Worm (Caenorhabditis elegans) whole organism, L4 larva: ENCODE data around the gene srsx-15.

Experiments
- T26A8.4 ChIP-seq: fragments of 200-800 bp; sonication (Bioruptor generic); IDR thresholded peaks from 2 replicates; pipeline ENCODE4 v1.3.6; 2022; ENCODE audit warnings: missing genetic modification characterization, missing compliant biosample characterization
- Y5F2A.4 ChIP-seq: fragments of 200-800 bp; sonication (Bioruptor generic); optimal IDR thresholded peaks from 2 replicates; lab custom pipeline; 2018; ENCODE audit warnings: mild to moderate bottlenecking, missing genetic modification characterization, missing compliant biosample characterization
- aha-1 ChIP-seq: fragments of 150-350 bp; peaks from one replicate; lab custom pipeline; 2014; ENCODE audit warnings: missing biosample characterization, missing genetic modification characterization
- ama-1 ChIP-seq: fragments of 150-350 bp; optimal IDR thresholded peaks from 2 replicates; lab custom pipeline; 2014; ENCODE audit warnings: inconsistent platforms, mixed read lengths
- attf-4 ChIP-seq: sonication (generic microtip); optimal IDR thresholded peaks from 3 replicates; lab custom pipeline; 2017; ENCODE audit warnings: missing biosample characterization, missing genetic modification characterization
- ceh-20 ChIP-seq: fragments of 200-800 bp; sonication (Bioruptor generic); IDR thresholded peaks from 2 replicates; pipeline ENCODE4 v1.3.6; 2022; ENCODE audit warnings: missing genetic modification reagents, missing genetic modification characterization, missing compliant biosample characterization
- ceh-62 ChIP-seq: sonication (generic microtip); optimal IDR thresholded peaks from 2 replicates; lab custom pipeline; 2017; ENCODE audit warnings: missing biosample characterization, missing genetic modification characterization
- ceh-82 ChIP-seq: sonication (generic microtip); optimal IDR thresholded peaks from 2 replicates; lab custom pipeline; 2017; ENCODE audit warnings: missing biosample characterization, missing genetic modification characterization
- cey-2 ChIP-seq: sonication (generic microtip); optimal IDR thresholded peaks from 3 replicates; lab custom pipeline; 2017; ENCODE audit warnings: missing genetic modification characterization, mild to moderate bottlenecking, missing compliant biosample characterization, antibody characterized with exemption, borderline replicate concordance; ENCODE audit not compliant: insufficient read depth
- ctbp-1 ChIP-seq: fragments of 200-800 bp; sonication (Bioruptor generic); IDR thresholded peaks from 2 replicates; pipeline ENCODE4 v1.3.6; 2022; ENCODE audit warnings: missing genetic modification reagents, missing genetic modification characterization, missing compliant biosample characterization
- daf-16 ChIP-seq, 3 experiments: sonication (generic microtip); optimal IDR thresholded peaks; 2 replicates each; lab custom pipeline; 2016 to 2017; ENCODE audit warnings: missing genetic modification characterization in 3 of 3, missing genetic modification reagents in 3 of 3, mild to moderate bottlenecking in 2 of 3, missing compliant biosample characterization in 2 of 3, missing biosample characterization in 1 of 3, moderate library complexity in 1 of 3
- dmd-6 ChIP-seq: fragments of 200-800 bp; sonication (Bioruptor generic); IDR thresholded peaks from 2 replicates; pipeline ENCODE4 v1.3.6; 2022; ENCODE audit warnings: missing genetic modification reagents, missing genetic modification characterization, missing compliant biosample characterization
- dmd-8 ChIP-seq: fragments of 200-800 bp; sonication (Bioruptor generic); IDR thresholded peaks from 2 replicates; pipeline ENCODE4 v1.3.6; 2022; ENCODE audit warnings: missing genetic modification characterization, missing compliant biosample characterization
- dpl-1 ChIP-seq: fragments of 150-350 bp; optimal IDR thresholded peaks from 2 replicates; lab custom pipeline; 2014; ENCODE audit warnings: missing biosample characterization, missing genetic modification reagents, missing genetic modification characterization
- dve-1 ChIP-seq: sonication (generic microtip); optimal IDR thresholded peaks from 2 replicates; lab custom pipeline; 2017; ENCODE audit warnings: antibody characterized with exemption, mild to moderate bottlenecking, missing genetic modification characterization, missing compliant biosample characterization; ENCODE audit not compliant: insufficient read depth
- egl-27 ChIP-seq: sonication (generic microtip); optimal IDR thresholded peaks from 3 replicates; lab custom pipeline; 2017; ENCODE audit warnings: missing biosample characterization, missing genetic modification reagents, missing genetic modification characterization
- hif-1 ChIP-seq, 2 experiments: sonication (generic microtip); optimal IDR thresholded peaks; 2 replicates each; lab custom pipeline; 2016 to 2017; ENCODE audit warnings: missing compliant biosample characterization in 2 of 2, missing genetic modification characterization in 2 of 2, missing genetic modification reagents in 2 of 2, missing genotype in 2 of 2, mild to moderate bottlenecking in 1 of 2
- hlh-30 ChIP-seq: sonication (generic microtip); optimal IDR thresholded peaks from 2 replicates; lab custom pipeline; 2017; ENCODE audit warnings: antibody characterized with exemption, mild to moderate bottlenecking, missing genetic modification characterization, missing compliant biosample characterization; ENCODE audit not compliant: insufficient read depth
- hmg-1.1 ChIP-seq: fragments of 200-800 bp; sonication (Bioruptor generic); IDR thresholded peaks from 2 replicates; pipeline ENCODE4 v1.3.6; 2022; ENCODE audit warnings: missing genetic modification reagents, missing genetic modification characterization, missing compliant biosample characterization
- lim-7 ChIP-seq: fragments of 200-800 bp; sonication (Bioruptor generic); IDR thresholded peaks from 2 replicates; pipeline ENCODE4 v1.3.6; 2022; ENCODE audit warnings: missing genetic modification characterization, missing compliant biosample characterization
- lin-1 ChIP-seq: fragments of 200-800 bp; sonication (Bioruptor generic); IDR thresholded peaks from 2 replicates; pipeline ENCODE4 v1.3.6; 2022; ENCODE audit warnings: missing genetic modification reagents, missing genetic modification characterization, missing compliant biosample characterization
- lsy-2 ChIP-seq, 2 experiments: fragments of 150-350 bp in 1 of 2; sonication (generic microtip) in 1 of 2; optimal IDR thresholded peaks; 2 replicates each; lab custom pipeline; 2014 to 2017; ENCODE audit warnings: missing biosample characterization in 2 of 2, missing genetic modification characterization in 2 of 2
- madf-5 ChIP-seq, 2 experiments: fragments of 200-800 bp; sonication (Bioruptor generic); IDR thresholded peaks; 2 replicates each; pipeline ENCODE4 v1.3.6; 2022; ENCODE audit warnings: missing compliant biosample characterization in 2 of 2, missing genetic modification characterization in 2 of 2
- madf-9 ChIP-seq: fragments of 200-800 bp; sonication (Bioruptor generic); conservative IDR thresholded peaks from 2 replicates; pipeline ENCODE4 v1.3.6; 2022; ENCODE audit warnings: missing genetic modification reagents, missing genetic modification characterization, missing compliant biosample characterization
- mdl-1 ChIP-seq, 2 experiments: fragments of 150-350 bp in 1 of 2; sonication (generic microtip) in 1 of 2; optimal IDR thresholded peaks; 2 replicates each; lab custom pipeline; 2014 to 2017; ENCODE audit warnings: missing biosample characterization in 2 of 2, missing genetic modification characterization in 2 of 2
- mdt-29 ChIP-seq: fragments of 200-800 bp; sonication (Bioruptor generic); IDR thresholded peaks from 2 replicates; pipeline ENCODE4 v1.3.6; 2022; ENCODE audit warnings: missing genetic modification reagents, missing genetic modification characterization, missing compliant biosample characterization
- mep-1 ChIP-seq: fragments of 150-350 bp; sonication (generic microtip); optimal IDR thresholded peaks from 3 replicates; lab custom pipeline; 2014; ENCODE audit warnings: missing biosample characterization, missing genetic modification characterization
- mes-2 ChIP-seq: sonication (generic microtip); optimal IDR thresholded peaks from 2 replicates; lab custom pipeline; 2016; ENCODE audit warnings: missing genotype, mild to moderate bottlenecking, missing genetic modification characterization, missing compliant biosample characterization; ENCODE audit not compliant: poor library complexity, severe bottlenecking
- mxl-2 ChIP-seq: fragments of 200-800 bp; sonication (Bioruptor generic); conservative IDR thresholded peaks from 2 replicates; pipeline ENCODE4 v1.3.6; 2022; ENCODE audit warnings: missing genetic modification reagents, missing genetic modification characterization, missing compliant biosample characterization
- mxl-3 ChIP-seq: fragments of 200-800 bp; sonication (Bioruptor generic); optimal IDR thresholded peaks from 2 replicates; lab custom pipeline; 2018; ENCODE audit warnings: mild to moderate bottlenecking, missing genetic modification characterization, missing compliant biosample characterization
- nhr-237 ChIP-seq: sonication (generic microtip); optimal IDR thresholded peaks from 2 replicates; lab custom pipeline; 2017; ENCODE audit warnings: missing biosample characterization, missing genetic modification characterization
- nhr-25 ChIP-seq: sonication (generic microtip); optimal IDR thresholded peaks from 2 replicates; lab custom pipeline; 2017; ENCODE audit warnings: missing genetic modification characterization, mild to moderate bottlenecking, missing compliant biosample characterization, antibody characterized with exemption, moderate library complexity, borderline replicate concordance; ENCODE audit not compliant: insufficient read depth
- nhr-41 ChIP-seq: fragments of 200-800 bp; sonication (Bioruptor generic); IDR thresholded peaks from 2 replicates; pipeline ENCODE4 v1.3.6; 2022; ENCODE audit warnings: missing genetic modification reagents, missing genetic modification characterization, missing compliant biosample characterization
- nhr-77 ChIP-seq: fragments of 150-350 bp; optimal IDR thresholded peaks from 2 replicates; lab custom pipeline; 2014; ENCODE audit warnings: missing biosample characterization, missing genetic modification characterization
- pqm-1 ChIP-seq: sonication (generic microtip); optimal IDR thresholded peaks from 2 replicates; lab custom pipeline; 2017; ENCODE audit warnings: missing biosample characterization, missing genetic modification characterization
- rbr-2 ChIP-seq: sonication (generic microtip); optimal IDR thresholded peaks from 2 replicates; lab custom pipeline; 2016; ENCODE audit warnings: missing genotype, missing genetic modification characterization, missing compliant biosample characterization
- saeg-2 ChIP-seq: fragments of 200-800 bp; sonication (Bioruptor generic); IDR thresholded peaks from 2 replicates; pipeline ENCODE4 v1.3.6; 2022; ENCODE audit warnings: missing genetic modification reagents, missing genetic modification characterization, missing compliant biosample characterization
- skn-1 ChIP-seq: fragments of 150-350 bp; optimal IDR thresholded peaks from 2 replicates; lab custom pipeline; 2014; ENCODE audit warnings: missing biosample characterization, missing genetic modification characterization
- snpc-4 ChIP-seq: fragments of 150-350 bp; optimal IDR thresholded peaks from 2 replicates; lab custom pipeline; 2014; ENCODE audit warnings: missing biosample characterization, missing genetic modification characterization
- tra-1 ChIP-seq: fragments of 200-800 bp; sonication (Bioruptor generic); IDR thresholded peaks from 2 replicates; pipeline ENCODE4 v1.3.6; 2022; ENCODE audit warnings: missing genetic modification reagents, missing genetic modification characterization, missing compliant biosample characterization
- unc-130 ChIP-seq: sonication (generic microtip); optimal IDR thresholded peaks from 2 replicates; lab custom pipeline; 2016; ENCODE audit warnings: missing genetic modification reagents, missing genetic modification characterization, missing compliant biosample characterization
- unc-62 ChIP-seq, 3 experiments: fragments of 150-350 bp in 1 of 3; sonication (generic microtip); optimal IDR thresholded peaks in 2 of 3; peaks in 1 of 3; 1 replicate in 1 of 3; 2 replicates in 2 of 3; lab custom pipeline; 2014 to 2017; ENCODE audit warnings: missing biosample characterization in 3 of 3, missing genetic modification characterization in 3 of 3, missing genetic modification reagents in 3 of 3, missing genotype in 1 of 3
- vab-7 ChIP-seq: fragments of 200-800 bp; sonication (Bioruptor generic); IDR thresholded peaks from 2 replicates; pipeline ENCODE4 v1.3.6; 2022; ENCODE audit warnings: missing genetic modification reagents, missing genetic modification characterization, missing compliant biosample characterization
- zag-1 ChIP-seq: fragments of 150-350 bp; optimal IDR thresholded peaks from 2 replicates; lab custom pipeline; 2014; ENCODE audit warnings: missing biosample characterization, missing genetic modification characterization
- zfp-3 ChIP-seq: fragments of 200-800 bp; sonication (Bioruptor generic); conservative IDR thresholded peaks from 2 replicates; pipeline ENCODE4 v1.3.6; 2022; ENCODE audit warnings: missing genetic modification reagents, missing genetic modification characterization, missing compliant biosample characterization
- zip-11 ChIP-seq: fragments of 200-800 bp; sonication (Bioruptor generic); IDR thresholded peaks from 2 replicates; pipeline ENCODE4 v1.3.6; 2022; ENCODE audit warnings: missing genetic modification characterization, missing compliant biosample characterization
- ztf-11 ChIP-seq: fragments of 150-350 bp; optimal IDR thresholded peaks from 2 replicates; lab custom pipeline; 2014; ENCODE audit warnings: missing biosample characterization, missing genetic modification characterization

The srsx-15 gene

DNA sequence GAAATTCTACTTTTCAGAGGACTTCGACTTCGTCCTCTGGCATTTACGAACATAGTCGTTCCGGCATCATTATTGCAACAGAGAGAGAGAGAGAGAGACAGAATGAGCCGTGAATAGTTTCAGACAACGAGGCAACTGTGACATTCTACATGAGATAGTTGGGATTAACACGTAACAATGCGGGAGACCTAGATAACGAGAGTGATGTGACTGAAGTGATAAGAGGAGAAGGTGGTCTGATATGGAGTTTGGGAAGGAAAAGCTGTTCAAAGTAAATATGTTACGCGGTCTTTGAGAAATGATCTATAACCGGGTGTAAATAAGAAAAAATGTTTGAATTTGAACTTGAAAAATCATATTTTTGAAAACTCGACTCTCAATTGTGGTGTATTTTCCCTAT, 35.8 kb upstream of the srsx-15 start (continued):
- TF ChIP-seq unc-62 (GFP tag; optimal IDR thresholded peaks at IDR 0.05 in 1 of 2; lab: Kevin White, UChicago) = peak in 1 of 2 experiments; percentile 53
- TF ChIP-seq unc-62 (tag; optimal IDR thresholded peaks at IDR 0.05; lab: Kevin White, UChicago) = no peak
- no peak for TF ChIP-seq dmd-8 (GFP tag; lab: Robert Waterston, UW)
- TF ChIP-seq nhr-237 = no peak
- peak; percentile 90 for TF ChIP-seq dmd-6 (GFP tag; lab: Robert Waterston, UW)
- no peak for TF ChIP-seq mep-1 (tag; lab: Kevin White, UChicago)
- TF ChIP-seq nhr-77 (tag; lab: Kevin White, UChicago) = peak; percentile 26
- TF ChIP-seq hif-1 (tag; optimal IDR thresholded peaks at IDR 0.05; lab: Kevin White, UChicago) = peak in 1 of 2 experiments; percentile 8
- peak; percentile 10 for TF ChIP-seq hlh-30 (tag; lab: Kevin White, UChicago)
- TF ChIP-seq ceh-20 (GFP tag; lab: Robert Waterston, UW) = no peak

DNA sequence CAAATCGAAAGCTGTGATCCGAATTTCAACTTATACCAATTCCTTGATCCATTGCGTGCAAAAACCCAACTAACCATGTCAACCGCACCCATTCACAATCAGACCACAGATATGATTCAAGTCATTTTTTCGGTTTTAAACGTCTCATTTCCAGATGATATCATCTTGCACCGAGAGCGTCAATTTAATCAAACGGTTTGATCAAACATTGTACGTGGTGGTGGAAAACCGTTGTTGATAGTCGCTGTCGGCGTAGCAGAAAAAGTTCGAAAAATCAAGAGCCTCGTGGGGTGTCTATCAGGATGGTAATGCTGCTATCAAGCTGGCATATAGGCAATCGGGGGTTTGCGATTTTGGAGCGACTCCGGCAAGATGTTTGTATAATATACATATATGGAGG, 35.3 kb upstream of the srsx-15 start:
- TF ChIP-seq saeg-2 = no peak
- no peak for TF ChIP-seq egl-27 (tag; lab: Kevin White, UChicago)
- TF ChIP-seq Y5F2A.4 (GFP tag; lab: Kevin White, UChicago) = no peak
- TF ChIP-seq T26A8.4 (GFP tag; lab: Robert Waterston, UW) = no peak
- TF ChIP-seq hif-1 (tag; optimal IDR thresholded peaks at IDR 0.05; lab: Kevin White, UChicago) = peak in 1 of 2 experiments; percentile 24
- TF ChIP-seq rbr-2 (tag; lab: Kevin White, UChicago) = no peak
- TF ChIP-seq aha-1 (tag; lab: Kevin White, UChicago) = peak; percentile 37
- no peak for TF ChIP-seq skn-1
- TF ChIP-seq snpc-4 (tag; lab: Kevin White, UChicago) = no peak
- no peak for TF ChIP-seq mep-1 (tag; lab: Kevin White, UChicago)
- TF ChIP-seq nhr-41 (GFP tag; lab: Robert Waterston, UW) = no peak
- no peak for TF ChIP-seq tra-1 (GFP tag; lab: Robert Waterston, UW)
- TF ChIP-seq vab-7 (GFP tag; lab: Robert Waterston, UW) = no peak
- peak; percentile 94 for TF ChIP-seq dmd-6 (GFP tag; lab: Robert Waterston, UW)
- TF ChIP-seq attf-4 (tag; lab: Kevin White, UChicago) = no peak
- 0 out of 2 replicates have a peak, but pooled peaks have one; percentile 17 for TF ChIP-seq mdt-29 (GFP tag; lab: Robert Waterston, UW)
- no peak for TF ChIP-seq lsy-2 (tag; optimal IDR thresholded peaks at IDR 0.05; lab: Kevin White, UChicago)
- no peak for TF ChIP-seq madf-5 (GFP tag; IDR thresholded peaks at IDR 0.05; lab: Robert Waterston, UW)
- TF ChIP-seq zag-1 (tag; lab: Kevin White, UChicago) = no peak
- TF ChIP-seq dpl-1 (GFP tag; lab: Kevin White, UChicago) = no peak
- TF ChIP-seq zfp-3 (GFP tag; lab: Robert Waterston, UW) = no peak
- no peak for TF ChIP-seq ceh-82 (tag; lab: Kevin White, UChicago)
- TF ChIP-seq mxl-2 = no peak
- TF ChIP-seq mes-2 (tag; lab: Kevin White, UChicago) = peak; percentile 17
- peak; percentile 54 for TF ChIP-seq pqm-1 (tag; lab: Kevin White, UChicago)
- no peak for TF ChIP-seq nhr-25
- TF ChIP-seq daf-16 (GFP tag; optimal IDR thresholded peaks at IDR 0.05; lab: Kevin White, UChicago) = no peak
- peak; percentile 48 for TF ChIP-seq daf-16 (tag; optimal IDR thresholded peaks at IDR 0.05; lab: Kevin White, UChicago)
- TF ChIP-seq zip-11 (GFP tag; lab: Robert Waterston, UW) = no peak
- TF ChIP-seq dve-1 (tag; lab: Kevin White, UChicago) = peak; percentile 23
- TF ChIP-seq lin-1 (GFP tag; lab: Robert Waterston, UW) = peak; percentile 50
- no peak for TF ChIP-seq cey-2
- no peak for TF ChIP-seq ceh-62 (tag; lab: Kevin White, UChicago)
- no peak for TF ChIP-seq lim-7
- no peak for TF ChIP-seq hmg-1.1
- TF ChIP-seq ztf-11 = no peak
- peak in 1 of 2 experiments; percentile 6 for TF ChIP-seq mdl-1 (tag; optimal IDR thresholded peaks at IDR 0.05; lab: Kevin White, UChicago)
- TF ChIP-seq ama-1 (lab: Kevin White, UChicago) = no peak
- no peak for TF ChIP-seq madf-9 (GFP tag; lab: Robert Waterston, UW)
- no peak for TF ChIP-seq hlh-30 (tag; lab: Kevin White, UChicago)
- TF ChIP-seq mxl-3 (GFP tag; lab: Kevin White, UChicago) = peak; percentile 12
- TF ChIP-seq unc-130 (GFP tag; lab: Kevin White, UChicago) = no peak
- TF ChIP-seq ctbp-1 (GFP tag; lab: Robert Waterston, UW) = no peak
